Worm (Caenorhabditis elegans) whole organism, L4 larva: Measurements from ENCODE around the gene Y32H12A.6.

Experiments
- D1046.2 ChIP-seq: fragments of 200-800 bp; sonication (Bioruptor generic); IDR thresholded peaks from 2 replicates; pipeline ENCODE4 v1.3.6; 2022; ENCODE audit warnings: missing genetic modification characterization, missing compliant biosample characterization
- R02D3.7 ChIP-seq: fragments of 150-350 bp; sonication (generic microtip); optimal IDR thresholded peaks from 3 replicates; lab custom pipeline; 2014; ENCODE audit warnings: missing biosample characterization, missing genetic modification characterization
- Y105C5A.15 ChIP-seq: fragments of 200-800 bp; sonication (Bioruptor generic); IDR thresholded peaks from 2 replicates; pipeline ENCODE4 v1.3.6; 2022; ENCODE audit warnings: missing genetic modification characterization, missing compliant biosample characterization
- Y48G9A.11 ChIP-seq: fragments of 200-800 bp; sonication (Bioruptor generic); IDR thresholded peaks from 2 replicates; pipeline ENCODE4 v1.3.6; 2022; ENCODE audit warnings: missing genetic modification reagents, missing genetic modification characterization, missing compliant biosample characterization
- Y5F2A.4 ChIP-seq: fragments of 200-800 bp; sonication (Bioruptor generic); optimal IDR thresholded peaks from 2 replicates; lab custom pipeline; 2018; ENCODE audit warnings: mild to moderate bottlenecking, missing genetic modification characterization, missing compliant biosample characterization
- ZK546.5 ChIP-seq, 2 experiments: sonication (generic microtip); optimal IDR thresholded peaks; 2 replicates each; lab custom pipeline; 2017; ENCODE audit warnings: missing biosample characterization in 2 of 2, missing genetic modification characterization in 2 of 2
- aha-1 ChIP-seq: fragments of 150-350 bp; peaks from one replicate; lab custom pipeline; 2014; ENCODE audit warnings: missing biosample characterization, missing genetic modification characterization
- ama-1 ChIP-seq: fragments of 150-350 bp; optimal IDR thresholded peaks from 2 replicates; lab custom pipeline; 2014; ENCODE audit warnings: inconsistent platforms, mixed read lengths
- ceh-44 ChIP-seq: fragments of 200-800 bp; sonication (Bioruptor generic); IDR thresholded peaks from 2 replicates; pipeline ENCODE4 v1.3.6; 2022; ENCODE audit warnings: missing genetic modification reagents, missing genetic modification characterization, missing compliant biosample characterization
- daf-8 ChIP-seq: fragments of 200-800 bp; sonication (Bioruptor generic); IDR thresholded peaks from 2 replicates; pipeline ENCODE4 v1.3.6; 2022; ENCODE audit warnings: missing genetic modification characterization, missing compliant biosample characterization
- dmd-9 ChIP-seq: fragments of 200-800 bp; sonication (Bioruptor generic); IDR thresholded peaks from 2 replicates; pipeline ENCODE4 v1.3.6; 2022; ENCODE audit warnings: missing genetic modification reagents, missing genetic modification characterization, missing compliant biosample characterization
- dpl-1 ChIP-seq: fragments of 150-350 bp; optimal IDR thresholded peaks from 2 replicates; lab custom pipeline; 2014; ENCODE audit warnings: missing biosample characterization, missing genetic modification reagents, missing genetic modification characterization
- fos-1 ChIP-seq: fragments of 150-350 bp; optimal IDR thresholded peaks from 2 replicates; lab custom pipeline; 2014; ENCODE audit warnings: missing biosample characterization, missing genetic modification characterization
- gei-8 ChIP-seq: fragments of 200-800 bp; sonication (Bioruptor generic); optimal IDR thresholded peaks from 2 replicates; lab custom pipeline; 2018; ENCODE audit warnings: mild to moderate bottlenecking, missing genetic modification characterization, missing compliant biosample characterization
- hif-1 ChIP-seq, 2 experiments: sonication (generic microtip); optimal IDR thresholded peaks; 2 replicates each; lab custom pipeline; 2016 to 2017; ENCODE audit warnings: missing compliant biosample characterization in 2 of 2, missing genetic modification characterization in 2 of 2, missing genetic modification reagents in 2 of 2, missing genotype in 2 of 2, mild to moderate bottlenecking in 1 of 2
- hlh-11 ChIP-seq: fragments of 200-800 bp; sonication (Bioruptor generic); optimal IDR thresholded peaks from 2 replicates; lab custom pipeline; 2018; ENCODE audit warnings: mild to moderate bottlenecking, missing genetic modification characterization, missing compliant biosample characterization
- lin-15B ChIP-seq: fragments of 150-350 bp; sonication (generic microtip); optimal IDR thresholded peaks from 3 replicates; lab custom pipeline; 2014; ENCODE audit warnings: missing biosample characterization, missing genetic modification characterization
- lin-29 ChIP-seq: fragments of 200-800 bp; sonication (Bioruptor generic); IDR thresholded peaks from 2 replicates; pipeline ENCODE4 v1.3.6; 2022; ENCODE audit warnings: missing genetic modification reagents, missing genetic modification characterization, missing compliant biosample characterization
- lin-38 ChIP-seq: fragments of 200-800 bp; sonication (Bioruptor generic); IDR thresholded peaks from 2 replicates; pipeline ENCODE4 v1.3.6; 2022; ENCODE audit warnings: missing genetic modification reagents, missing genetic modification characterization, missing compliant biosample characterization
- lin-39 ChIP-seq: fragments of 150-350 bp; optimal IDR thresholded peaks from 2 replicates; lab custom pipeline; 2014; ENCODE audit warnings: missing biosample characterization, missing genetic modification reagents, missing genetic modification characterization
- lsy-2 ChIP-seq, 2 experiments: fragments of 150-350 bp in 1 of 2; sonication (generic microtip) in 1 of 2; optimal IDR thresholded peaks; 2 replicates each; lab custom pipeline; 2014 to 2017; ENCODE audit warnings: missing biosample characterization in 2 of 2, missing genetic modification characterization in 2 of 2
- madf-9 ChIP-seq: fragments of 200-800 bp; sonication (Bioruptor generic); conservative IDR thresholded peaks from 2 replicates; pipeline ENCODE4 v1.3.6; 2022; ENCODE audit warnings: missing genetic modification reagents, missing genetic modification characterization, missing compliant biosample characterization
- nhr-28 ChIP-seq: fragments of 150-350 bp; optimal IDR thresholded peaks from 2 replicates; lab custom pipeline; 2014; ENCODE audit warnings: missing biosample characterization, missing genetic modification characterization
- rbr-2 ChIP-seq: sonication (generic microtip); optimal IDR thresholded peaks from 2 replicates; lab custom pipeline; 2016; ENCODE audit warnings: missing genotype, missing genetic modification characterization, missing compliant biosample characterization
- sdz-12 ChIP-seq: fragments of 200-800 bp; sonication (Bioruptor generic); optimal IDR thresholded peaks from 2 replicates; lab custom pipeline; 2018; ENCODE audit warnings: mild to moderate bottlenecking, missing genetic modification characterization, missing compliant biosample characterization
- set-16 ChIP-seq: fragments of 200-800 bp; sonication (Bioruptor generic); IDR thresholded peaks from 2 replicates; pipeline ENCODE4 v1.3.6; 2022; ENCODE audit warnings: missing genetic modification reagents, missing genetic modification characterization, missing compliant biosample characterization
- unc-62 ChIP-seq, 3 experiments: fragments of 150-350 bp in 1 of 3; sonication (generic microtip); optimal IDR thresholded peaks in 2 of 3; peaks in 1 of 3; 1 replicate in 1 of 3; 2 replicates in 2 of 3; lab custom pipeline; 2014 to 2017; ENCODE audit warnings: missing biosample characterization in 3 of 3, missing genetic modification characterization in 3 of 3, missing genetic modification reagents in 3 of 3, missing genotype in 1 of 3
- vab-7 ChIP-seq: fragments of 200-800 bp; sonication (Bioruptor generic); IDR thresholded peaks from 2 replicates; pipeline ENCODE4 v1.3.6; 2022; ENCODE audit warnings: missing genetic modification reagents, missing genetic modification characterization, missing compliant biosample characterization

Gene Y32H12A.6

ce11 chrIII:5405628-5406084, 23.7 kb upstream of the Y32H12A.6 start, which contains the start of the genes W03A5.2 and Y32H12A.8 (continued):
- no peak for TF ChIP-seq dmd-9 (GFP tag; lab: Robert Waterston, UW)
- no peak for TF ChIP-seq set-16
- no peak for TF ChIP-seq hif-1 (tag; optimal IDR thresholded peaks at IDR 0.05; lab: Kevin White, UChicago)
- TF ChIP-seq lsy-2 (tag; optimal IDR thresholded peaks at IDR 0.05; lab: Kevin White, UChicago): peak in 1 of 2 experiments; percentile 57
- TF ChIP-seq lin-38 (GFP tag; lab: Robert Waterston, UW): peak; percentile 75

ce11 chrIII:5404998-5405397, 23.0 kb upstream of the Y32H12A.6 start:
- TF ChIP-seq unc-62 (GFP tag; optimal IDR thresholded peaks at IDR 0.05 in 1 of 2; lab: Kevin White, UChicago) (peak in 1 of 2 experiments; percentile 85), unc-62 (tag; optimal IDR thresholded peaks at IDR 0.05; lab: Kevin White, UChicago) (no peak), madf-9 (no peak)

DNA sequence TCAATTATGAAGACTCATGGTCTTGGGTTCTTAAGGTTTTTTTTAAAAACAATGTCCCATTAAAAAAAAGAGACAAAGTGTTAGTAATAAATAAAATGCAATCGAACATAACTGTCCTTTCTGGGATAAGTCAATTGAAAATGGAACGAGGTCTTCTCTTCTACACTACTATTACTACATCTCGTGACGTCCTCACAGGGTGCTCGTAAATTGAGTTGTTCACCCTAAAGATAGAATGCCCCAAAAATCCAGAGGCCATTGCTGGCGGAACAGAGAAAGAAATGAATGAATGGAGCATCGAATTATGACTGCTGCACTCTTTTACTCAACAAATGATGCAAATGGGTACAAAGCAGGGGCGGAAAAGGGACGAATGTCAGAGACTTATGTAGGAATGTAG, 20.4 kb upstream of the Y32H12A.6 start:
- TF ChIP-seq hlh-11 (tag; lab: Kevin White, UChicago) (no peak), fos-1 (no peak), hif-1 (tag; optimal IDR thresholded peaks at IDR 0.05; lab: Kevin White, UChicago) (no peak), dmd-9 (GFP tag; lab: Robert Waterston, UW) (no peak), lin-39 (tag; lab: Kevin White, UChicago) (no peak), ceh-44 (no peak), set-16 (no peak), dpl-1 (GFP tag; lab: Kevin White, UChicago) (no peak), nhr-28 (no peak), Y5F2A.4 (GFP tag; lab: Kevin White, UChicago) (no peak), lin-29 (GFP tag; lab: Robert Waterston, UW) (no peak), rbr-2 (tag; lab: Kevin White, UChicago) (no peak)

- no peak for TF ChIP-seq Y105C5A.15 (GFP tag; lab: Robert Waterston, UW)
- TF ChIP-seq Y48G9A.11 (GFP tag; lab: Robert Waterston, UW): no peak
- no peak for TF ChIP-seq daf-8 (GFP tag; lab: Robert Waterston, UW)
- peak; percentile 88 for TF ChIP-seq set-16
- TF ChIP-seq sdz-12: no peak
- no peak for TF ChIP-seq gei-8 (GFP tag; lab: Kevin White, UChicago)
Observed at ce11 chrIII:5395746-5396145, 13.8 kb upstream of the Y32H12A.6 start.

ce11 chrIII:5389365-5389764, 7.4 kb upstream of the Y32H12A.6 start:
- TF ChIP-seq vab-7 (GFP tag; lab: Robert Waterston, UW) (no peak), unc-62 (GFP tag; optimal IDR thresholded peaks at IDR 0.05 in 1 of 2; lab: Kevin White, UChicago) (peak in 1 of 2 experiments; percentile 81), unc-62 (tag; optimal IDR thresholded peaks at IDR 0.05; lab: Kevin White, UChicago) (no peak), lin-29 (GFP tag; lab: Robert Waterston, UW) (no peak), lsy-2 (tag; optimal IDR thresholded peaks at IDR 0.05; lab: Kevin White, UChicago) (no peak), aha-1 (tag; lab: Kevin White, UChicago) (peak; percentile 65)
- TF ChIP-seq, all 104 proteins: peak for 2

- TF ChIP-seq lin-15B (tag; lab: Kevin White, UChicago) (no peak), D1046.2 (no peak), unc-62 (GFP tag; optimal IDR thresholded peaks at IDR 0.05 in 1 of 2; lab: Kevin White, UChicago) (peak in 1 of 2 experiments; percentile 95), unc-62 (tag; optimal IDR thresholded peaks at IDR 0.05; lab: Kevin White, UChicago) (no peak)
Observed at ce11 chrIII:5388113-5388512, 6.1 kb upstream of the Y32H12A.6 start.

DNA sequence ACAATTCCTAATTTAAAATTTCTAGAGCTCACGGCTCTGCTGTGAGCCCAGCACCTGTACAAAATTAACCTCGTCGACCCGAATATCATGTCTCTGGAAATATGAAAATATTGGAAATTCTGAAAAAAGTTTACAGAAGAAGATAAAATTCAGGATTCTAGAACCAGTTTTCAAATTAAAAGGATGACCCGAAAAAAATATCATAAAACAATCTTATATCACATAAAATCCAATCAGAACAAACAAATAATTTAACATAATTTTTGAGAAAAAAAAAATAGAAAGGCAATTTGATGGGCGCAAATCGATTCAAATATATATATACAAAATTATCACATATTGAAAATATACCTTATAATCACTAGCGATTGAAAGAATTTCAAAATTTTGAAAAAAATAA, 3.3 kb upstream of the Y32H12A.6 start, which contains the start of gene Y32H12A.7:
TSS of gene Y32H12A.7 (minus strand) at position 101 of the 400 bp plus-strand sequence.
- TF ChIP-seq ama-1 (no peak), lin-29 (GFP tag; lab: Robert Waterston, UW) (no peak), aha-1 (tag; lab: Kevin White, UChicago) (peak; percentile 72), ZK546.5 (tag; optimal IDR thresholded peaks at IDR 0.05; lab: Kevin White, UChicago) (no peak), R02D3.7 (no peak), Y5F2A.4 (GFP tag; lab: Kevin White, UChicago) (no peak)
- TF ChIP-seq, all 104 proteins: peak for 1
